Worm (Caenorhabditis elegans) whole organism, L2 larva: Measurements from ENCODE around the gene C06A1.3.

ENCODE experiments used
- C34F6.9 ChIP-seq: fragments of 150-350 bp; optimal IDR thresholded peaks from 2 replicates; lab custom pipeline; 2014; ENCODE audit warnings: missing biosample characterization, missing genetic modification characterization
- F13H6.1 ChIP-seq: sonication (generic microtip); optimal IDR thresholded peaks from 2 replicates; lab custom pipeline; 2016; ENCODE audit warnings: missing genetic modification characterization, missing compliant biosample characterization
- R02D3.7 ChIP-seq: fragments of 150-350 bp; optimal IDR thresholded peaks from 2 replicates; lab custom pipeline; 2014; ENCODE audit warnings: missing biosample characterization, missing genetic modification characterization
- Y55F3AM.14 ChIP-seq: fragments of 200-800 bp; sonication (Bioruptor generic); optimal IDR thresholded peaks from 2 replicates; lab custom pipeline; 2018; ENCODE audit warnings: mild to moderate bottlenecking, missing genetic modification characterization, missing compliant biosample characterization
- ZK546.5 ChIP-seq: sonication (generic microtip); optimal IDR thresholded peaks from 2 replicates; lab custom pipeline; 2017; ENCODE audit warnings: missing biosample characterization, missing genetic modification characterization
- alr-1 ChIP-seq: fragments of 150-350 bp; optimal IDR thresholded peaks from 2 replicates; lab custom pipeline; 2014; ENCODE audit warnings: missing biosample characterization, missing genetic modification characterization
- aly-2 ChIP-seq: fragments of 150-350 bp; optimal IDR thresholded peaks from 2 replicates; lab custom pipeline; 2014; ENCODE audit warnings: missing biosample characterization, missing genetic modification characterization
- ama-1 ChIP-seq: fragments of 150-350 bp; optimal IDR thresholded peaks from 2 replicates; lab custom pipeline; 2018; ENCODE audit warnings: inconsistent platforms
- blmp-1 ChIP-seq: sonication (generic microtip); optimal IDR thresholded peaks from 2 replicates; lab custom pipeline; 2017; ENCODE audit warnings: missing genetic modification characterization, mild to moderate bottlenecking, missing compliant biosample characterization, antibody characterized with exemption, moderate library complexity; ENCODE audit not compliant: insufficient read depth
- ceh-16 ChIP-seq: fragments of 150-350 bp; optimal IDR thresholded peaks from 2 replicates; lab custom pipeline; 2014; ENCODE audit warnings: missing biosample characterization, missing genetic modification characterization
- ceh-82 ChIP-seq: fragments of 150-350 bp; optimal IDR thresholded peaks from 2 replicates; lab custom pipeline; 2014; ENCODE audit warnings: missing biosample characterization, missing genetic modification characterization
- crh-2 ChIP-seq: sonication (generic microtip); optimal IDR thresholded peaks from 2 replicates; lab custom pipeline; 2017; ENCODE audit warnings: missing biosample characterization, missing genetic modification characterization
- dmd-4 ChIP-seq: sonication (generic microtip); optimal IDR thresholded peaks from 2 replicates; lab custom pipeline; 2017; ENCODE audit warnings: missing biosample characterization, missing genetic modification characterization
- egl-27 ChIP-seq: sonication (generic microtip); optimal IDR thresholded peaks from 3 replicates; lab custom pipeline; 2017; ENCODE audit warnings: missing biosample characterization, missing genetic modification reagents, missing genetic modification characterization
- elt-1 ChIP-seq: fragments of 150-350 bp; optimal IDR thresholded peaks from 2 replicates; lab custom pipeline; 2014; ENCODE audit warnings: missing biosample characterization, missing genetic modification characterization
- elt-3 ChIP-seq: sonication (generic microtip); optimal IDR thresholded peaks from 2 replicates; lab custom pipeline; 2017; ENCODE audit warnings: missing biosample characterization, missing genetic modification characterization
- fos-1 ChIP-seq: fragments of 150-350 bp; optimal IDR thresholded peaks from 2 replicates; lab custom pipeline; 2014; ENCODE audit warnings: missing biosample characterization, missing genetic modification characterization
- gmeb-1 ChIP-seq: fragments of 150-350 bp; optimal IDR thresholded peaks from 2 replicates; lab custom pipeline; 2014; ENCODE audit warnings: missing biosample characterization, missing genetic modification characterization
- lin-11 ChIP-seq: fragments of 150-350 bp; sonication (generic microtip); optimal IDR thresholded peaks from 2 replicates; lab custom pipeline; 2014; ENCODE audit warnings: missing biosample characterization, missing genetic modification characterization, inconsistent platforms, mixed read lengths
- lin-13 ChIP-seq: fragments of 150-350 bp; optimal IDR thresholded peaks from 2 replicates; lab custom pipeline; 2014; ENCODE audit warnings: missing biosample characterization, missing genetic modification reagents, missing genetic modification characterization
- lin-39 ChIP-seq: fragments of 150-350 bp; optimal IDR thresholded peaks from 2 replicates; lab custom pipeline; 2014; ENCODE audit warnings: missing biosample characterization, missing genetic modification reagents, missing genetic modification characterization
- lsy-2 ChIP-seq, 2 experiments: fragments of 150-350 bp in 1 of 2; sonication (generic microtip) in 1 of 2; optimal IDR thresholded peaks; 2 replicates each; lab custom pipeline; 2014 to 2017; ENCODE audit warnings: missing biosample characterization in 2 of 2, missing genetic modification characterization in 2 of 2
- mab-5 ChIP-seq: fragments of 150-350 bp; optimal IDR thresholded peaks from 2 replicates; lab custom pipeline; 2014; ENCODE audit warnings: missing biosample characterization, missing genetic modification characterization
- mbf-1 ChIP-seq: sonication (generic microtip); optimal IDR thresholded peaks from 2 replicates; lab custom pipeline; 2017; ENCODE audit warnings: missing biosample characterization, missing genetic modification characterization
- mdl-1 ChIP-seq, 2 experiments: fragments of 150-350 bp in 1 of 2; sonication (generic microtip) in 1 of 2; optimal IDR thresholded peaks; 2 replicates each; lab custom pipeline; 2017; ENCODE audit warnings: missing biosample characterization in 2 of 2, missing genetic modification characterization in 2 of 2
- nhr-10 ChIP-seq: sonication (generic microtip); optimal IDR thresholded peaks from 2 replicates; lab custom pipeline; 2017; ENCODE audit warnings: missing biosample characterization, missing genetic modification characterization
- nhr-11 ChIP-seq: fragments of 150-350 bp; optimal IDR thresholded peaks from 2 replicates; lab custom pipeline; 2014; ENCODE audit warnings: missing biosample characterization, missing genetic modification characterization
- nhr-12 ChIP-seq: fragments of 150-350 bp; optimal IDR thresholded peaks from 2 replicates; lab custom pipeline; 2014; ENCODE audit warnings: missing biosample characterization, missing genetic modification characterization
- nhr-129 ChIP-seq: fragments of 150-350 bp; optimal IDR thresholded peaks from 2 replicates; lab custom pipeline; 2014; ENCODE audit warnings: missing biosample characterization, missing genetic modification characterization
- nhr-21 ChIP-seq: fragments of 150-350 bp; optimal IDR thresholded peaks from 2 replicates; lab custom pipeline; 2014; ENCODE audit warnings: missing biosample characterization, missing genetic modification characterization
- nhr-23 ChIP-seq: fragments of 150-350 bp; optimal IDR thresholded peaks from 2 replicates; lab custom pipeline; 2014; ENCODE audit warnings: missing biosample characterization, missing genetic modification reagents, missing genetic modification characterization
- nhr-237 ChIP-seq: fragments of 150-350 bp; optimal IDR thresholded peaks from 2 replicates; lab custom pipeline; 2014; ENCODE audit warnings: missing biosample characterization, missing genetic modification characterization
- nhr-25 ChIP-seq: fragments of 150-350 bp; sonication (generic microtip); optimal IDR thresholded peaks from 3 replicates; lab custom pipeline; 2014; ENCODE audit warnings: missing biosample characterization, missing genetic modification characterization
- nhr-6 ChIP-seq: fragments of 150-350 bp; optimal IDR thresholded peaks from 2 replicates; lab custom pipeline; 2014; ENCODE audit warnings: missing biosample characterization, missing genetic modification characterization
- nhr-77 ChIP-seq: fragments of 150-350 bp; optimal IDR thresholded peaks from 2 replicates; lab custom pipeline; 2014; ENCODE audit warnings: missing biosample characterization, missing genetic modification characterization
- peb-1 ChIP-seq: fragments of 150-350 bp; optimal IDR thresholded peaks from 2 replicates; lab custom pipeline; 2014; ENCODE audit warnings: missing biosample characterization, missing genetic modification characterization
- sem-4 ChIP-seq: fragments of 150-350 bp; optimal IDR thresholded peaks from 2 replicates; lab custom pipeline; 2014; ENCODE audit warnings: missing biosample characterization, missing genetic modification reagents, missing genetic modification characterization
- skn-1 ChIP-seq: sonication (generic microtip); optimal IDR thresholded peaks from 2 replicates; lab custom pipeline; 2017; ENCODE audit warnings: missing biosample characterization, missing genetic modification characterization
- sma-3 ChIP-seq: sonication (generic microtip); optimal IDR thresholded peaks from 2 replicates; lab custom pipeline; 2016; ENCODE audit warnings: missing genetic modification reagents, missing genetic modification characterization, missing compliant biosample characterization
- sma-9 ChIP-seq, 2 experiments: fragments of 150-350 bp in 1 of 2; sonication (generic microtip) in 1 of 2; optimal IDR thresholded peaks; 2 replicates each; lab custom pipeline; 2014 to 2016; ENCODE audit warnings: missing genetic modification characterization in 2 of 2, mild to moderate bottlenecking in 1 of 2, missing biosample characterization in 1 of 2, missing compliant biosample characterization in 1 of 2, missing genetic modification reagents in 1 of 2, moderate library complexity in 1 of 2
- snpc-4 ChIP-seq: fragments of 150-350 bp; optimal IDR thresholded peaks from 2 replicates; lab custom pipeline; 2014; ENCODE audit warnings: missing biosample characterization, missing genetic modification characterization
- unc-39 ChIP-seq: fragments of 150-350 bp; optimal IDR thresholded peaks from 2 replicates; lab custom pipeline; 2014; ENCODE audit warnings: missing biosample characterization, missing genetic modification characterization
- unc-55 ChIP-seq: fragments of 150-350 bp; sonication (generic microtip); optimal IDR thresholded peaks from 3 replicates; lab custom pipeline; 2014; ENCODE audit warnings: missing biosample characterization, missing genetic modification reagents, missing genetic modification characterization
- unc-62 ChIP-seq: fragments of 150-350 bp; optimal IDR thresholded peaks from 2 replicates; lab custom pipeline; 2014; ENCODE audit warnings: missing biosample characterization, missing genetic modification reagents, missing genetic modification characterization
- zag-1 ChIP-seq: fragments of 150-350 bp; optimal IDR thresholded peaks from 2 replicates; lab custom pipeline; 2014; ENCODE audit warnings: missing biosample characterization, missing genetic modification characterization
- ztf-1 ChIP-seq: fragments of 200-800 bp; sonication (Bioruptor generic); conservative IDR thresholded peaks from 2 replicates; pipeline ENCODE4 v1.3.6; 2022; ENCODE audit warnings: missing genetic modification characterization, missing compliant biosample characterization
- ztf-11 ChIP-seq: sonication (generic microtip); optimal IDR thresholded peaks from 2 replicates; lab custom pipeline; 2017; ENCODE audit warnings: missing biosample characterization, missing genetic modification characterization
- ztf-4 ChIP-seq: fragments of 150-350 bp; optimal IDR thresholded peaks from 2 replicates; lab custom pipeline; 2014; ENCODE audit warnings: missing biosample characterization, missing genetic modification characterization

The C06A1.3 gene

DNA sequence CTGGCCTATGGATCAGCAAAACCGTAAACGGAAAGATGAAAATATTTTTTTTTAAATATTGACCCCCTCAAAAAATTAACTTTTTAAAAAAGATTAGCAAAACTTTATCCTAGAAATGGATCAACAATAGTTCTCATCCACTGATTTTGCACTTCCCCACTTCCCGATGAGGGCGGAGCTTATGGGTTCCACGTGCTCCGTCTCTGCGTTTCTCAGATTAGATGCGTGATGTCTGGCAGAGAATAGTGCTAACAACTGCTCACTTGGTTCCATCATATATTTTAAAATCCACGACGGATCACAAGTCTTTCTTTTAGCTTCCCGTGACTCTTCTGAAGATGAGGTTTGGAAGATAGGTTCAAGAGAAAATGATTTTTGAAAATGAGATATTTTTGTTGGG lies 13.7 kb upstream of the C06A1.3 start:
- no peak for TF ChIP-seq peb-1 (tag; lab: Kevin White, UChicago)
- peak; percentile 20 for TF ChIP-seq nhr-6 (tag; lab: Kevin White, UChicago)
- TF ChIP-seq lin-39 = no peak
- no peak for TF ChIP-seq nhr-77 (tag; lab: Kevin White, UChicago)
- no peak for TF ChIP-seq lsy-2 (tag; optimal IDR thresholded peaks at IDR 0.05; lab: Kevin White, UChicago)
- TF ChIP-seq nhr-129 (tag; lab: Kevin White, UChicago) = peak; percentile 58
- no peak for TF ChIP-seq nhr-237
- TF ChIP-seq elt-1 = no peak
- TF ChIP-seq sma-3 = no peak
- TF ChIP-seq mdl-1 (tag; optimal IDR thresholded peaks at IDR 0.05; lab: Kevin White, UChicago) = peak; percentile 6 to 43
- TF ChIP-seq ztf-1 (GFP tag; lab: Robert Waterston, UW) = no peak
- TF ChIP-seq ztf-11 = no peak
- no peak for TF ChIP-seq lin-13 (GFP tag; lab: Kevin White, UChicago)
- TF ChIP-seq zag-1 (tag; lab: Kevin White, UChicago) = no peak
- TF ChIP-seq ztf-4 (tag; lab: Kevin White, UChicago) = no peak
- peak; percentile 66 for TF ChIP-seq sma-9 (GFP tag; optimal IDR thresholded peaks at IDR 0.05; lab: Kevin White, UChicago)
- no peak for TF ChIP-seq sma-9 (tag; optimal IDR thresholded peaks at IDR 0.05; lab: Kevin White, UChicago)
- TF ChIP-seq nhr-23 (tag; lab: Kevin White, UChicago) = no peak
- no peak for TF ChIP-seq nhr-21
- TF ChIP-seq unc-39 (tag; lab: Kevin White, UChicago) = no peak
- no peak for TF ChIP-seq Y55F3AM.14 (GFP tag; lab: Kevin White, UChicago)
- TF ChIP-seq elt-3 = no peak
- no peak for TF ChIP-seq lin-11
- no peak for TF ChIP-seq crh-2
- peak; percentile 45 for TF ChIP-seq F13H6.1 (tag; lab: Kevin White, UChicago)
- no peak for TF ChIP-seq unc-62 (GFP tag; lab: Kevin White, UChicago)
- TF ChIP-seq mbf-1 (tag; lab: Kevin White, UChicago) = no peak
- TF ChIP-seq snpc-4 (tag; lab: Kevin White, UChicago) = no peak
- TF ChIP-seq, all 48 proteins: peak for 5

ce11 chrII:10558962-10559415 lies 13.1 kb upstream of the C06A1.3 start:
- TF ChIP-seq elt-1 = no peak
- TF ChIP-seq ZK546.5 (tag; lab: Kevin White, UChicago) = no peak
- TF ChIP-seq lin-39 = no peak
- TF ChIP-seq ztf-1 (GFP tag; lab: Robert Waterston, UW) = no peak
- no peak for TF ChIP-seq nhr-6 (tag; lab: Kevin White, UChicago)
- TF ChIP-seq ztf-11 = no peak
- TF ChIP-seq skn-1 (tag; lab: Kevin White, UChicago) = no peak
- no peak for TF ChIP-seq ceh-82 (tag; lab: Kevin White, UChicago)
- no peak for TF ChIP-seq nhr-12 (tag; lab: Kevin White, UChicago)
- no peak for TF ChIP-seq alr-1 (tag; lab: Kevin White, UChicago)
- peak; percentile 3 for TF ChIP-seq lin-13 (GFP tag; lab: Kevin White, UChicago)
- TF ChIP-seq dmd-4 (tag; lab: Kevin White, UChicago) = no peak
- peak; percentile 16 for TF ChIP-seq lin-11
- TF ChIP-seq gmeb-1 = peak; percentile 60
- peak; percentile 59 for TF ChIP-seq sma-3
- TF ChIP-seq egl-27 (tag; lab: Kevin White, UChicago) = no peak
- no peak for TF ChIP-seq R02D3.7 (tag; lab: Kevin White, UChicago)
- TF ChIP-seq nhr-23 (tag; lab: Kevin White, UChicago) = no peak
- peak in 1 of 2 experiments; percentile 67 for TF ChIP-seq lsy-2 (tag; optimal IDR thresholded peaks at IDR 0.05; lab: Kevin White, UChicago)
- peak; percentile 41 for TF ChIP-seq mab-5
- TF ChIP-seq nhr-10 (tag; lab: Kevin White, UChicago) = no peak
- TF ChIP-seq mdl-1 (tag; optimal IDR thresholded peaks at IDR 0.05; lab: Kevin White, UChicago) = peak in 1 of 2 experiments; percentile 7
- no peak for TF ChIP-seq nhr-11 (tag; lab: Kevin White, UChicago)
- no peak for TF ChIP-seq ceh-16 (tag; lab: Kevin White, UChicago)
- no peak for TF ChIP-seq zag-1 (tag; lab: Kevin White, UChicago)
- peak; percentile 53 for TF ChIP-seq Y55F3AM.14 (GFP tag; lab: Kevin White, UChicago)
- TF ChIP-seq blmp-1 (tag; lab: Kevin White, UChicago) = peak; percentile 60
- TF ChIP-seq peb-1 (tag; lab: Kevin White, UChicago) = no peak
- peak; percentile 73 for TF ChIP-seq sem-4 (tag; lab: Kevin White, UChicago)
- no peak for TF ChIP-seq mbf-1 (tag; lab: Kevin White, UChicago)
- TF ChIP-seq ama-1 (lab: Kevin White, UChicago) = peak; percentile 81
- TF ChIP-seq unc-55 (GFP tag; lab: Kevin White, UChicago) = no peak
- TF ChIP-seq F13H6.1 (tag; lab: Kevin White, UChicago) = peak; percentile 50
- no peak for TF ChIP-seq elt-3
- TF ChIP-seq nhr-25 (tag; lab: Kevin White, UChicago) = peak; percentile 85
- peak; percentile 77 for TF ChIP-seq nhr-129 (tag; lab: Kevin White, UChicago)
- peak; percentile 62 for TF ChIP-seq ztf-4 (tag; lab: Kevin White, UChicago)
- TF ChIP-seq nhr-21 = peak; percentile 68
- TF ChIP-seq nhr-237 = no peak
- TF ChIP-seq C34F6.9 (tag; lab: Kevin White, UChicago) = peak; percentile 86
- no peak for TF ChIP-seq unc-39 (tag; lab: Kevin White, UChicago)
- peak; percentile 73 for TF ChIP-seq sma-9 (GFP tag; optimal IDR thresholded peaks at IDR 0.05; lab: Kevin White, UChicago)
- TF ChIP-seq sma-9 (tag; optimal IDR thresholded peaks at IDR 0.05; lab: Kevin White, UChicago) = no peak
- no peak for TF ChIP-seq crh-2
- TF ChIP-seq aly-2 = no peak
- TF ChIP-seq snpc-4 (tag; lab: Kevin White, UChicago) = peak; percentile 28
- no peak for TF ChIP-seq unc-62 (GFP tag; lab: Kevin White, UChicago)
- TF ChIP-seq fos-1 = no peak
- no peak for TF ChIP-seq nhr-77 (tag; lab: Kevin White, UChicago)
